Fruit fly (Drosophila melanogaster) whole organism, embryonic: ENCODE measurements around the gene Miox.

Experiments
- Antp ChIP-seq: fragments of 200-800 bp; sonication (Bioruptor generic); optimal IDR thresholded peaks from 3 replicates; lab custom pipeline; 2016; ENCODE audit warnings: missing biosample characterization, missing genetic modification characterization
- CG10654 ChIP-seq: fragments of 200-800 bp; sonication (Bioruptor generic); optimal IDR thresholded peaks from 2 replicates; lab custom pipeline; 2016; ENCODE audit warnings: missing biosample characterization, missing genetic modification characterization
- CG13624 ChIP-seq: fragments of 200-800 bp; sonication (Bioruptor generic); optimal IDR thresholded peaks from 2 replicates; lab custom pipeline; 2016; ENCODE audit warnings: missing biosample characterization, missing genetic modification characterization
- CG13775 ChIP-seq: fragments of 200-800 bp; sonication (Bioruptor generic); optimal IDR thresholded peaks from 3 replicates; lab custom pipeline; 2017; ENCODE audit warnings: missing biosample characterization, mild to moderate bottlenecking, missing genetic modification characterization
- CG16863 ChIP-seq: fragments of 200-800 bp; sonication (Bioruptor generic); optimal IDR thresholded peaks from 3 replicates; lab custom pipeline; 2016; ENCODE audit warnings: missing biosample characterization, missing genetic modification characterization
- CG17186 ChIP-seq: fragments of 200-800 bp; sonication (Bioruptor generic); optimal IDR thresholded peaks from 3 replicates; lab custom pipeline; 2017; ENCODE audit warnings: missing biosample characterization, missing genetic modification reagents, missing genetic modification characterization
- CG17612 ChIP-seq: fragments of 200-800 bp; sonication (Bioruptor generic); IDR thresholded peaks from 2 replicates; pipeline ENCODE4 v1.3.6; 2022; ENCODE audit warnings: missing biosample characterization, missing genetic modification characterization
- CG18599 ChIP-seq: fragments of 200-800 bp; sonication (Bioruptor generic); optimal IDR thresholded peaks from 3 replicates; lab custom pipeline; 2017; ENCODE audit warnings: missing biosample characterization, missing genetic modification characterization, mild to moderate bottlenecking, moderate library complexity, missing genetic modification reagents
- CG2889 ChIP-seq: fragments of 200-800 bp; sonication (Bioruptor generic); IDR thresholded peaks from 3 replicates; pipeline ENCODE4 v1.3.6; 2022; ENCODE audit warnings: missing biosample characterization, missing genetic modification characterization
- CG4730 ChIP-seq: fragments of 200-800 bp; sonication (Bioruptor generic); IDR thresholded peaks from 2 replicates; pipeline ENCODE4 v1.3.6; 2022; ENCODE audit warnings: missing biosample characterization, missing genetic modification characterization
- CG6683 ChIP-seq: fragments of 200-800 bp; sonication (Bioruptor generic); optimal IDR thresholded peaks from 2 replicates; lab custom pipeline; 2017; ENCODE audit warnings: missing biosample characterization, mild to moderate bottlenecking, missing genetic modification characterization, missing genetic modification reagents
- CG6765 ChIP-seq: fragments of 200-800 bp; sonication (Bioruptor generic); optimal IDR thresholded peaks from 3 replicates; lab custom pipeline; 2017; ENCODE audit warnings: missing biosample characterization, mild to moderate bottlenecking, missing genetic modification characterization
- CG6813 ChIP-seq: fragments of 200-800 bp; sonication (Bioruptor generic); optimal IDR thresholded peaks from 2 replicates; lab custom pipeline; 2017; ENCODE audit warnings: missing biosample characterization, missing genetic modification characterization, mild to moderate bottlenecking, moderate library complexity, missing genetic modification reagents
- CG6854 ChIP-seq: fragments of 200-800 bp; sonication (Bioruptor generic); optimal IDR thresholded peaks from 3 replicates; lab custom pipeline; 2017; ENCODE audit warnings: missing biosample characterization, mild to moderate bottlenecking, missing genetic modification characterization
- CG8388 ChIP-seq: fragments of 200-800 bp; sonication (Bioruptor generic); optimal IDR thresholded peaks from 2 replicates; lab custom pipeline; 2019; ENCODE audit warnings: missing biosample characterization, mild to moderate bottlenecking, missing genetic modification characterization, moderate library complexity
- CG8924 ChIP-seq: fragments of 200-800 bp; optimal IDR thresholded peaks from 3 replicates; lab custom pipeline; 2019; ENCODE audit warnings: missing biosample characterization, mild to moderate bottlenecking, missing genetic modification characterization, moderate library complexity
- D ChIP-seq, 2 experiments: fragments of 200-800 bp in 1 of 2; fragments of >200 bp in 1 of 2; sonication (Bioruptor generic) in 1 of 2; optimal IDR thresholded peaks; 2 replicates in 1 of 2; 3 replicates in 1 of 2; lab custom pipeline; 2017; ENCODE audit warnings: mild to moderate bottlenecking in 1 of 2, missing biosample characterization in 1 of 2, missing genetic modification characterization in 1 of 2, missing genetic modification reagents in 1 of 2
- D19B ChIP-seq: fragments of 200-800 bp; sonication (Bioruptor generic); optimal IDR thresholded peaks from 2 replicates; lab custom pipeline; 2017; ENCODE audit warnings: missing biosample characterization, mild to moderate bottlenecking, missing genetic modification characterization
- Drgx ChIP-seq: fragments of 200-800 bp; sonication (Bioruptor generic); IDR thresholded peaks from 2 replicates; pipeline ENCODE4 v1.3.6; 2022; ENCODE audit warnings: missing biosample characterization, missing genetic modification characterization
- E2f2 ChIP-seq: fragments of 200-800 bp; sonication (Bioruptor generic); IDR thresholded peaks from 2 replicates; pipeline ENCODE4 v1.3.6; 2022; ENCODE audit warnings: missing biosample characterization, missing genetic modification characterization
- MBD-R2 ChIP-seq: fragments of 200-800 bp; sonication (Bioruptor generic); IDR thresholded peaks from 2 replicates; pipeline ENCODE4 v1.3.6; 2022; ENCODE audit warnings: missing biosample characterization, missing genetic modification characterization
- Myb ChIP-seq: fragments of 200-800 bp; sonication (Bioruptor generic); optimal IDR thresholded peaks from 2 replicates; lab custom pipeline; 2016; ENCODE audit warnings: missing biosample characterization, missing genetic modification characterization
- NFAT ChIP-seq: fragments of 200-800 bp; sonication (Bioruptor generic); IDR thresholded peaks from 2 replicates; pipeline ENCODE4 v1.3.6; 2022; ENCODE audit warnings: missing biosample characterization, missing genetic modification characterization
- Optix ChIP-seq: fragments of 200-800 bp; sonication (Bioruptor generic); IDR thresholded peaks from 3 replicates; pipeline ENCODE4 v1.3.6; 2022; ENCODE audit warnings: missing biosample characterization, missing genetic modification characterization
- Sry-β ChIP-seq: fragments of 200-800 bp; sonication (Bioruptor generic); optimal IDR thresholded peaks from 2 replicates; lab custom pipeline; 2018; ENCODE audit warnings: missing biosample characterization, mild to moderate bottlenecking, missing genetic modification characterization, moderate library complexity
- ci ChIP-seq: fragments of 200-800 bp; sonication (Bioruptor generic); IDR thresholded peaks from 3 replicates; pipeline ENCODE4 v1.3.6; 2022; ENCODE audit warnings: missing biosample characterization, missing genetic modification characterization
- cwo ChIP-seq: fragments of 200-800 bp; sonication (Bioruptor generic); optimal IDR thresholded peaks from 3 replicates; lab custom pipeline; 2017; ENCODE audit warnings: missing biosample characterization, missing genetic modification characterization, mild to moderate bottlenecking, moderate library complexity, missing genetic modification reagents
- disco-r ChIP-seq: fragments of 200-800 bp; sonication (Bioruptor generic); optimal IDR thresholded peaks from 2 replicates; lab custom pipeline; 2016; ENCODE audit warnings: missing biosample characterization, missing genetic modification characterization
- dpn ChIP-seq, 2 experiments: fragments of 200-800 bp; sonication (Bioruptor generic); optimal IDR thresholded peaks; 3 replicates each; lab custom pipeline; 2016; ENCODE audit warnings: missing biosample characterization in 2 of 2, missing genetic modification characterization in 2 of 2
- dysf ChIP-seq: fragments of 200-800 bp; sonication (Bioruptor generic); IDR thresholded peaks from 3 replicates; pipeline ENCODE4 v1.3.6; 2022; ENCODE audit warnings: missing biosample characterization, missing genetic modification characterization
- fd3F ChIP-seq: fragments of 200-800 bp; sonication (Bioruptor generic); optimal IDR thresholded peaks from 2 replicates; lab custom pipeline; 2018; ENCODE audit warnings: missing biosample characterization, mild to moderate bottlenecking, missing genetic modification characterization, moderate library complexity
- grau ChIP-seq: fragments of 200-800 bp; optimal IDR thresholded peaks from 3 replicates; lab custom pipeline; 2019; ENCODE audit warnings: missing biosample characterization, mild to moderate bottlenecking, missing genetic modification characterization, moderate library complexity
- insv ChIP-seq, 2 experiments: fragments of 200-800 bp; sonication (Bioruptor generic); optimal IDR thresholded peaks; 3 replicates each; lab custom pipeline; 2016 to 2018; ENCODE audit warnings: missing biosample characterization in 2 of 2, missing genetic modification characterization in 2 of 2
- lola ChIP-seq, 3 experiments: fragments of >200 bp in 2 of 3; fragments of 200-800 bp in 1 of 3; sonication (Bioruptor generic) in 1 of 3; optimal IDR thresholded peaks; 2 replicates each; lab custom pipeline; 2017 to 2019; ENCODE audit warnings: missing biosample characterization in 3 of 3, missing genetic modification characterization in 3 of 3, mild to moderate bottlenecking in 1 of 3, moderate library complexity in 1 of 3
- mam ChIP-seq: fragments of 200-800 bp; sonication (Bioruptor generic); optimal IDR thresholded peaks from 3 replicates; lab custom pipeline; 2016; ENCODE audit warnings: missing biosample characterization, missing genetic modification characterization
- salm ChIP-seq: fragments of 200-800 bp; sonication (Bioruptor generic); optimal IDR thresholded peaks from 2 replicates; lab custom pipeline; 2018; ENCODE audit warnings: missing biosample characterization, mild to moderate bottlenecking, missing genetic modification characterization
- shn ChIP-seq: fragments of 200-800 bp; sonication (Bioruptor generic); optimal IDR thresholded peaks from 3 replicates; lab custom pipeline; 2016; ENCODE audit warnings: missing biosample characterization, missing genetic modification characterization
- ssp ChIP-seq: fragments of 200-800 bp; sonication (Bioruptor generic); IDR thresholded peaks from 2 replicates; pipeline ENCODE4 v1.3.6; 2022; ENCODE audit warnings: missing biosample characterization, missing genetic modification characterization
- tin ChIP-seq: fragments of 200-800 bp; sonication (Bioruptor generic); optimal IDR thresholded peaks from 3 replicates; lab custom pipeline; 2016; ENCODE audit warnings: missing biosample characterization, missing genetic modification characterization
- twi ChIP-seq: fragments of 200-800 bp; optimal IDR thresholded peaks from 2 replicates; lab custom pipeline; 2019; ENCODE audit warnings: missing biosample characterization, mild to moderate bottlenecking, missing genetic modification characterization, moderate library complexity
- vvl ChIP-seq: fragments of 200-800 bp; sonication (Bioruptor generic); IDR thresholded peaks from 2 replicates; pipeline ENCODE4 v1.3.6; 2022; ENCODE audit warnings: missing biosample characterization, missing genetic modification characterization

Gene Miox

dm6 chr3L:12139232-12139698, 45.5 kb upstream of the Miox start (continued):
- TF ChIP-seq ci (GFP tag; lab: Robert Waterston, UW), result 0 out of 3 replicates have a peak, but pooled peaks have one; percentile 42
- TF ChIP-seq dysf (GFP tag; lab: Robert Waterston, UW), result peak; percentile 70
- TF ChIP-seq CG8924 (tag; lab: Kevin White, UChicago), result peak; percentile 56
- TF ChIP-seq shn (GFP tag; lab: Kevin White, UChicago), result peak; percentile 62
- peak; percentile 61 for TF ChIP-seq mam (GFP tag; lab: Kevin White, UChicago)
- peak; percentile 34 for TF ChIP-seq CG6854 (GFP tag; lab: Kevin White, UChicago)
- TF ChIP-seq CG17612 (GFP tag; lab: Robert Waterston, UW), result no peak
- peak; percentile 61 for TF ChIP-seq CG18599
- TF ChIP-seq tin (GFP tag; lab: Kevin White, UChicago), result peak; percentile 45
- TF ChIP-seq Drgx, result peak; percentile 61
- TF ChIP-seq grau (tag; lab: Kevin White, UChicago), result peak; percentile 92
- TF ChIP-seq salm (tag; lab: Kevin White, UChicago), result peak; percentile 20
- peak; percentile 57 for TF ChIP-seq CG13624 (GFP tag; lab: Kevin White, UChicago)
- TF ChIP-seq CG6813 (GFP tag; lab: Kevin White, UChicago), result no peak
- TF ChIP-seq D (optimal IDR thresholded peaks at IDR 0.05; lab: Kevin White, UChicago), result no peak
- peak; percentile 35 for TF ChIP-seq D (GFP tag; optimal IDR thresholded peaks at IDR 0.05; lab: Kevin White, UChicago)
- TF ChIP-seq CG4730 (GFP tag; lab: Robert Waterston, UW), result no peak
- TF ChIP-seq dpn (GFP tag; optimal IDR thresholded peaks at IDR 0.05; lab: Kevin White, UChicago), result peak in 1 of 2 experiments; percentile 56
- TF ChIP-seq twi, result no peak
- peak; percentile 45; the same call in 1 of the 2 replicates for TF ChIP-seq ssp
- TF ChIP-seq CG6683 (GFP tag; lab: Kevin White, UChicago), result no peak
- TF ChIP-seq insv (GFP tag; optimal IDR thresholded peaks at IDR 0.05; lab: Kevin White, UChicago), result no peak
- no peak for TF ChIP-seq CG2889 (GFP tag; lab: Robert Waterston, UW)
- no peak for TF ChIP-seq Optix (GFP tag; lab: Robert Waterston, UW)
- peak; percentile 38 for TF ChIP-seq Antp (GFP tag; lab: Kevin White, UChicago)
- TF ChIP-seq E2f2 (GFP tag; lab: Robert Waterston, UW), result no peak
- peak; percentile 57 for TF ChIP-seq Myb
- no peak for TF ChIP-seq NFAT (GFP tag; lab: Robert Waterston, UW)
- peak; percentile 10 for TF ChIP-seq CG6765
- peak; percentile 96 for TF ChIP-seq CG8388 (GFP tag; lab: Kevin White, UChicago)
- peak; percentile 31 for TF ChIP-seq fd3F (GFP tag; lab: Kevin White, UChicago)
- peak; percentile 34 for TF ChIP-seq CG13775 (GFP tag; lab: Kevin White, UChicago)
- peak; percentile 4 for TF ChIP-seq CG16863 (GFP tag; lab: Kevin White, UChicago)
- no peak for TF ChIP-seq disco-r (GFP tag; lab: Kevin White, UChicago)
- no peak for TF ChIP-seq MBD-R2 (GFP tag; lab: Robert Waterston, UW)
- TF ChIP-seq cwo (GFP tag; lab: Kevin White, UChicago), result peak; percentile 22
- peak in 1 of 3 experiments; percentile 11 for TF ChIP-seq lola (GFP tag; optimal IDR thresholded peaks at IDR 0.05; lab: Kevin White, UChicago)
- peak; percentile 39 for TF ChIP-seq D19B
- no peak for TF ChIP-seq Sry-β (GFP tag; lab: Kevin White, UChicago)
- TF ChIP-seq CG10654, result no peak
- TF ChIP-seq CG17186, result no peak
- TF ChIP-seq vvl (GFP tag; lab: Robert Waterston, UW), result peak; percentile 41; the same call in 1 of the 2 replicates
